Worm (Caenorhabditis elegans) whole organism, L2 larva: ENCODE results near the gene nhr-67.

Source experiments
- aly-2 ChIP-seq: fragments of 150-350 bp; optimal IDR thresholded peaks from 2 replicates; lab custom pipeline; 2014; ENCODE audit warnings: missing biosample characterization, missing genetic modification characterization
- snpc-4 ChIP-seq: fragments of 150-350 bp; optimal IDR thresholded peaks from 2 replicates; lab custom pipeline; 2014; ENCODE audit warnings: missing biosample characterization, missing genetic modification characterization
- unc-62 ChIP-seq: fragments of 150-350 bp; optimal IDR thresholded peaks from 2 replicates; lab custom pipeline; 2014; ENCODE audit warnings: missing biosample characterization, missing genetic modification reagents, missing genetic modification characterization
- ztf-11 ChIP-seq: sonication (generic microtip); optimal IDR thresholded peaks from 2 replicates; lab custom pipeline; 2017; ENCODE audit warnings: missing biosample characterization, missing genetic modification characterization

- TF ChIP-seq ztf-11 (tag; lab: Kevin White, UChicago) (no peak), unc-62 (GFP tag; lab: Kevin White, UChicago) (no peak), aly-2 (no peak), snpc-4 (tag; lab: Kevin White, UChicago) (no peak)
Observed at ce11 chrIV:11156526-11156925, 13.0 kb upstream of the nhr-67 start.
